Fruit fly (Drosophila melanogaster): Measurements from ENCODE around the gene zormin.

DNA sequence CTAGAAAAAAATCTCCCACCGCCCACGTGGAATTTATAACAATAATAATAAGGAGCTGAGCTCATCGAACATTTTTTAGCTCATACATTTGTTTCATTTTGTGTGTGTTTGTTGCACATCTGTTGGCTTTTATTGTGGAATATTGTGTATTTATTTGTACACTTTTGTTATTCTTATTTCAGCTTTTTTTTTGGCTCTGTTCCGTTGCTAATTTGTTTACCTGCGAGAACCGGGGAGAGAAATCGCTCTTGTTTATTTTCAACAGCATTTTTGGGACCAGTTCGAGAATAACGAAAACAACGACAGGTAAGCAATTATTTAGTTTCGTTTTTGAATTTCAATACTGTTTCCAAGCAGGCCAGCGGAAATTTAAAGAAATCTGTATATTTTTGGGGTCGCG, 3.7 kb downstream of the zormin start:
- no peak for TF ChIP-seq CTCF (optimal IDR thresholded peaks at IDR 0.05)
- TF ChIP-seq CG8478 (optimal IDR thresholded peaks at IDR 0.05) = no peak

Data from S2 (cell line).